Fruit fly (Drosophila melanogaster) whole organism, embryonic: Measurements from ENCODE around the gene CG7889.

Experiments
- Atf-2 ChIP-seq: fragments of 200-800 bp; sonication (Bioruptor generic); optimal IDR thresholded peaks from 2 replicates; lab custom pipeline; 2016; ENCODE audit warnings: missing biosample characterization, missing genetic modification characterization
- Atf6 ChIP-seq: fragments of 200-800 bp; sonication (Bioruptor generic); IDR thresholded peaks from 2 replicates; pipeline ENCODE4 v1.3.6; 2022; ENCODE audit warnings: missing biosample characterization, missing genetic modification characterization
- B-H1 ChIP-seq: fragments of 200-800 bp; sonication (Bioruptor generic); IDR thresholded peaks from 3 replicates; pipeline ENCODE4 v1.3.6; 2022; ENCODE audit warnings: missing biosample characterization, missing genetic modification characterization
- CG10431 ChIP-seq: fragments of 200-800 bp; sonication (Bioruptor generic); optimal IDR thresholded peaks from 3 replicates; lab custom pipeline; 2018; ENCODE audit warnings: missing biosample characterization, mild to moderate bottlenecking, missing genetic modification characterization
- CG11560 ChIP-seq: fragments of 200-800 bp; sonication (Bioruptor generic); IDR thresholded peaks from 3 replicates; pipeline ENCODE4 v1.3.6; 2022; ENCODE audit warnings: missing biosample characterization, missing genetic modification characterization
- CG13287 ChIP-seq: fragments of 200-800 bp; sonication (Bioruptor generic); IDR thresholded peaks from 2 replicates; pipeline ENCODE4 v1.3.6; 2022; ENCODE audit warnings: missing biosample characterization, missing genetic modification characterization; ENCODE audit not compliant: partially characterized antibody
- CG15011 ChIP-seq: fragments of 200-800 bp; sonication (Bioruptor generic); optimal IDR thresholded peaks from 3 replicates; lab custom pipeline; 2018; ENCODE audit warnings: missing biosample characterization, mild to moderate bottlenecking, missing genetic modification characterization
- CG16779 ChIP-seq: fragments of 200-800 bp; sonication (Bioruptor generic); IDR thresholded peaks from 2 replicates; pipeline ENCODE4 v1.3.6; 2022; ENCODE audit warnings: missing biosample characterization, missing genetic modification characterization
- CG17829 ChIP-seq: fragments of 200-800 bp; optimal IDR thresholded peaks from 2 replicates; lab custom pipeline; 2019; ENCODE audit warnings: missing biosample characterization, mild to moderate bottlenecking, missing genetic modification characterization, moderate library complexity
- CG2712 ChIP-seq: fragments of 200-800 bp; optimal IDR thresholded peaks from 3 replicates; lab custom pipeline; 2019; ENCODE audit warnings: missing biosample characterization, mild to moderate bottlenecking, missing genetic modification characterization, moderate library complexity
- CG3065 ChIP-seq: fragments of 200-800 bp; sonication (Bioruptor generic); optimal IDR thresholded peaks from 2 replicates; lab custom pipeline; 2016; ENCODE audit warnings: missing biosample characterization, missing genetic modification characterization
- CG32532 ChIP-seq: fragments of 200-800 bp; sonication (Bioruptor generic); IDR thresholded peaks from 2 replicates; pipeline ENCODE4 v1.3.6; 2022; ENCODE audit warnings: missing biosample characterization, missing genetic modification characterization
- CG3281 ChIP-seq: fragments of 200-800 bp; sonication (Bioruptor generic); optimal IDR thresholded peaks from 3 replicates; lab custom pipeline; 2017; ENCODE audit warnings: missing biosample characterization, mild to moderate bottlenecking, missing genetic modification characterization
- CG33557 ChIP-seq: fragments of 200-800 bp; sonication (Bioruptor generic); optimal IDR thresholded peaks from 2 replicates; lab custom pipeline; 2019; ENCODE audit warnings: missing biosample characterization, mild to moderate bottlenecking, missing genetic modification characterization, moderate library complexity
- CG34422 ChIP-seq: fragments of 200-800 bp; sonication (Bioruptor generic); IDR thresholded peaks from 3 replicates; pipeline ENCODE4 v1.3.6; 2022; ENCODE audit warnings: missing biosample characterization, missing genetic modification characterization
- CG6765 ChIP-seq: fragments of 200-800 bp; sonication (Bioruptor generic); optimal IDR thresholded peaks from 3 replicates; lab custom pipeline; 2017; ENCODE audit warnings: missing biosample characterization, mild to moderate bottlenecking, missing genetic modification characterization
- CG7556 ChIP-seq: fragments of 200-800 bp; sonication (Bioruptor generic); optimal IDR thresholded peaks from 2 replicates; lab custom pipeline; 2017; ENCODE audit warnings: missing biosample characterization, mild to moderate bottlenecking, missing genetic modification characterization
- CG8281 ChIP-seq: fragments of 200-800 bp; sonication (Bioruptor generic); optimal IDR thresholded peaks from 2 replicates; lab custom pipeline; 2018; ENCODE audit warnings: missing biosample characterization, mild to moderate bottlenecking, missing genetic modification characterization, moderate library complexity
- CG9797 ChIP-seq: fragments of 200-800 bp; sonication (Bioruptor generic); optimal IDR thresholded peaks from 3 replicates; lab custom pipeline; 2018; ENCODE audit warnings: missing biosample characterization, mild to moderate bottlenecking, missing genetic modification characterization
- Doc2 ChIP-seq: fragments of 200-800 bp; sonication (Bioruptor generic); IDR thresholded peaks from 2 replicates; pipeline ENCODE4 v1.3.6; 2022; ENCODE audit warnings: missing biosample characterization, missing genetic modification characterization
- Dref ChIP-seq: fragments of 200-800 bp; sonication (Bioruptor generic); IDR thresholded peaks from 2 replicates; pipeline ENCODE4 v1.3.6; 2022; ENCODE audit warnings: missing biosample characterization, missing genetic modification characterization
- Drgx ChIP-seq: fragments of 200-800 bp; sonication (Bioruptor generic); IDR thresholded peaks from 2 replicates; pipeline ENCODE4 v1.3.6; 2022; ENCODE audit warnings: missing biosample characterization, missing genetic modification characterization
- HmgD ChIP-seq: fragments of 200-800 bp; sonication (Bioruptor generic); optimal IDR thresholded peaks from 3 replicates; lab custom pipeline; 2016; ENCODE audit warnings: missing biosample characterization, missing genetic modification characterization
- MTF-1 ChIP-seq: fragments of 200-800 bp; sonication (Bioruptor generic); optimal IDR thresholded peaks from 2 replicates; lab custom pipeline; 2018; ENCODE audit warnings: missing biosample characterization, mild to moderate bottlenecking, missing genetic modification characterization, borderline replicate concordance
- Mes4 ChIP-seq: fragments of 200-800 bp; sonication (Bioruptor generic); optimal IDR thresholded peaks from 2 replicates; lab custom pipeline; 2016; ENCODE audit warnings: missing biosample characterization, missing genetic modification characterization
- Mrtf ChIP-seq: fragments of 200-800 bp; sonication (Bioruptor generic); IDR thresholded peaks from 3 replicates; pipeline ENCODE4 v1.3.6; 2022; ENCODE audit warnings: missing biosample characterization, missing genetic modification characterization
- NC2β ChIP-seq: fragments of 200-800 bp; sonication (Bioruptor generic); optimal IDR thresholded peaks from 2 replicates; lab custom pipeline; 2016; ENCODE audit warnings: missing biosample characterization, missing genetic modification characterization
- Sry-δ ChIP-seq: fragments of 200-800 bp; sonication (Bioruptor generic); optimal IDR thresholded peaks from 2 replicates; lab custom pipeline; 2016; ENCODE audit warnings: missing biosample characterization, missing genetic modification characterization
- Tbp ChIP-seq: fragments of >200 bp; optimal IDR thresholded peaks from 2 replicates; lab custom pipeline; 2018; ENCODE audit warnings: missing biosample characterization, missing genetic modification characterization
- YL-1 ChIP-seq: fragments of 200-800 bp; sonication (Bioruptor generic); optimal IDR thresholded peaks from 3 replicates; lab custom pipeline; 2017; ENCODE audit warnings: missing biosample characterization, mild to moderate bottlenecking, missing genetic modification characterization
- ab ChIP-seq: fragments of 200-800 bp; sonication (Bioruptor generic); optimal IDR thresholded peaks from 2 replicates; lab custom pipeline; 2016; ENCODE audit warnings: missing biosample characterization, missing genetic modification characterization
- cg ChIP-seq: fragments of 200-800 bp; sonication (Bioruptor generic); optimal IDR thresholded peaks from 3 replicates; lab custom pipeline; 2019; ENCODE audit warnings: missing biosample characterization, mild to moderate bottlenecking, missing genetic modification characterization, moderate library complexity
- crc ChIP-seq: fragments of 200-800 bp; sonication (Bioruptor generic); optimal IDR thresholded peaks from 2 replicates; lab custom pipeline; 2016; ENCODE audit warnings: missing biosample characterization, missing genetic modification characterization
- danr ChIP-seq: fragments of 200-800 bp; sonication (Bioruptor generic); IDR thresholded peaks from 2 replicates; pipeline ENCODE4 v1.3.6; 2022; ENCODE audit warnings: missing biosample characterization, missing genetic modification characterization
- dm ChIP-seq: fragments of 200-800 bp; sonication (Bioruptor generic); optimal IDR thresholded peaks from 3 replicates; lab custom pipeline; 2016; ENCODE audit warnings: missing biosample characterization, missing genetic modification characterization
- emc ChIP-seq: fragments of 200-800 bp; sonication (Bioruptor generic); optimal IDR thresholded peaks from 2 replicates; lab custom pipeline; 2016; ENCODE audit warnings: missing biosample characterization, missing genetic modification characterization
- esg ChIP-seq: fragments of 200-800 bp; sonication (Bioruptor generic); conservative IDR thresholded peaks from 2 replicates; pipeline ENCODE4 v1.3.6; 2022; ENCODE audit warnings: missing biosample characterization, missing genetic modification characterization
- gem ChIP-seq: fragments of 200-800 bp; sonication (Bioruptor generic); optimal IDR thresholded peaks from 2 replicates; lab custom pipeline; 2019; ENCODE audit warnings: missing biosample characterization, mild to moderate bottlenecking, missing genetic modification characterization, moderate library complexity
- gfzf ChIP-seq: fragments of 200-800 bp; sonication (Bioruptor generic); optimal IDR thresholded peaks from 2 replicates; lab custom pipeline; 2016; ENCODE audit warnings: missing biosample characterization, mild to moderate bottlenecking, missing genetic modification characterization, moderate library complexity
- h ChIP-seq: fragments of >200 bp; optimal IDR thresholded peaks from 2 replicates; lab custom pipeline; 2017
- nau ChIP-seq: fragments of 200-800 bp; sonication (Bioruptor generic); optimal IDR thresholded peaks from 3 replicates; lab custom pipeline; 2017; ENCODE audit warnings: missing biosample characterization, mild to moderate bottlenecking, missing genetic modification characterization, missing genetic modification reagents
- nom ChIP-seq: fragments of 200-800 bp; sonication (Bioruptor generic); optimal IDR thresholded peaks from 2 replicates; lab custom pipeline; 2017; ENCODE audit warnings: missing biosample characterization, missing genetic modification characterization, mild to moderate bottlenecking, moderate library complexity, missing genetic modification reagents
- oc ChIP-seq: fragments of 200-800 bp; sonication (Bioruptor generic); optimal IDR thresholded peaks from 2 replicates; lab custom pipeline; 2018; ENCODE audit warnings: missing biosample characterization, mild to moderate bottlenecking, missing genetic modification characterization, moderate library complexity
- prd ChIP-seq, 3 experiments: fragments of >200 bp in 2 of 3; fragments of 200-800 bp in 1 of 3; sonication (Bioruptor generic) in 1 of 3; optimal IDR thresholded peaks in 2 of 3; IDR thresholded peaks in 1 of 3; 2 replicates in 2 of 3; 3 replicates in 1 of 3; pipeline versions ENCODE4 v1.3.6 to Lab custom; 2017 to 2022; ENCODE audit warnings: missing biosample characterization in 1 of 3, missing genetic modification characterization in 1 of 3
- psq ChIP-seq: fragments of 200-800 bp; sonication (Bioruptor generic); optimal IDR thresholded peaks from 2 replicates; lab custom pipeline; 2017; ENCODE audit warnings: missing biosample characterization, missing genetic modification characterization
- ranshi ChIP-seq: fragments of 200-800 bp; sonication (Bioruptor generic); IDR thresholded peaks from 2 replicates; pipeline ENCODE4 v1.3.6; 2022; ENCODE audit warnings: missing biosample characterization, missing genetic modification characterization
- rib ChIP-seq: fragments of 200-800 bp; sonication (Bioruptor generic); IDR thresholded peaks from 2 replicates; pipeline ENCODE4 v1.3.6; 2022; ENCODE audit warnings: missing biosample characterization, missing genetic modification characterization
- sd ChIP-seq: fragments of 200-800 bp; sonication (Bioruptor generic); optimal IDR thresholded peaks from 3 replicates; lab custom pipeline; 2018; ENCODE audit warnings: missing biosample characterization, mild to moderate bottlenecking, missing genetic modification characterization, moderate library complexity
- sna ChIP-seq: fragments of 200-800 bp; sonication (Bioruptor generic); IDR thresholded peaks from 2 replicates; pipeline ENCODE4 v1.3.6; 2022; ENCODE audit warnings: missing biosample characterization, missing genetic modification characterization; ENCODE audit not compliant: partially characterized antibody
- sqz ChIP-seq: fragments of 200-800 bp; sonication (Bioruptor generic); optimal IDR thresholded peaks from 3 replicates; lab custom pipeline; 2018; ENCODE audit warnings: missing biosample characterization, mild to moderate bottlenecking, missing genetic modification characterization
- tin ChIP-seq: fragments of 200-800 bp; sonication (Bioruptor generic); optimal IDR thresholded peaks from 3 replicates; lab custom pipeline; 2016; ENCODE audit warnings: missing biosample characterization, missing genetic modification characterization
- ttk ChIP-seq: fragments of 200-800 bp; sonication (Bioruptor generic); IDR thresholded peaks from 2 replicates; pipeline ENCODE4 v2.1.2; 2022; ENCODE audit warnings: missing biosample characterization, missing genetic modification characterization
- zfh1 ChIP-seq: fragments of 200-800 bp; sonication (Bioruptor generic); IDR thresholded peaks from 3 replicates; pipeline ENCODE4 v1.3.6; 2022; ENCODE audit warnings: missing biosample characterization, missing genetic modification characterization

CG7889 gene

dm6 chrX:19201630-19202029 lies 41.8 kb upstream of the CG7889 start, which contains the start of gene CG7990 (continued):
- no peak for TF ChIP-seq CG7556
- no peak for TF ChIP-seq CG33557
- TF ChIP-seq crc (GFP tag; lab: Kevin White, UChicago): no peak
- TF ChIP-seq Atf-2 (GFP tag; lab: Kevin White, UChicago): no peak
- TF ChIP-seq CG8281 (tag; lab: Kevin White, UChicago): no peak
- no peak for TF ChIP-seq MTF-1
- TF ChIP-seq gfzf (GFP tag; lab: Kevin White, UChicago): peak; percentile 75
- TF ChIP-seq YL-1 (GFP tag; lab: Kevin White, UChicago): no peak
- TF ChIP-seq Mrtf (GFP tag; lab: Robert Waterston, UW): no peak
- no peak for TF ChIP-seq Atf6 (GFP tag; lab: Robert Waterston, UW)
- TF ChIP-seq gem: no peak
- no peak for TF ChIP-seq nau (GFP tag; lab: Kevin White, UChicago)
- no peak for TF ChIP-seq CG32532
- no peak for TF ChIP-seq ttk
- TF ChIP-seq danr (GFP tag; lab: Robert Waterston, UW): no peak
- no peak for TF ChIP-seq dm (GFP tag; lab: Kevin White, UChicago)
- TF ChIP-seq Dref (GFP tag; lab: Robert Waterston, UW): peak; percentile 44
- no peak for TF ChIP-seq emc (GFP tag; lab: Kevin White, UChicago)
- TF ChIP-seq CG6765 (GFP tag; lab: Kevin White, UChicago): no peak
- no peak for TF ChIP-seq zfh1 (GFP tag; lab: Robert Waterston, UW)
- TF ChIP-seq Sry-δ (GFP tag; lab: Kevin White, UChicago): peak; percentile 23
- no peak for TF ChIP-seq NC2β (GFP tag; lab: Kevin White, UChicago)
- TF ChIP-seq CG3281: no peak
- no peak for TF ChIP-seq CG17829 (tag; lab: Kevin White, UChicago)
- no peak for TF ChIP-seq psq (GFP tag; lab: Kevin White, UChicago)
- no peak for TF ChIP-seq CG2712 (tag; lab: Kevin White, UChicago)
- TF ChIP-seq CG3065 (GFP tag; lab: Kevin White, UChicago): no peak
- TF ChIP-seq sd: no peak
- TF ChIP-seq sna: no peak
- TF ChIP-seq Mes4 (GFP tag; lab: Kevin White, UChicago): no peak
- TF ChIP-seq sqz (GFP tag; lab: Kevin White, UChicago): no peak
- no peak for TF ChIP-seq prd (optimal IDR thresholded peaks at IDR 0.05; lab: Kevin White, UChicago)
- 0 out of 3 replicates have a peak, but pooled peaks have one; percentile 15 for TF ChIP-seq prd (GFP tag; IDR thresholded peaks at IDR 0.05; lab: Robert Waterston, UW)
- TF ChIP-seq B-H1: no peak
- no peak for TF ChIP-seq CG15011 (GFP tag; lab: Kevin White, UChicago)
- TF ChIP-seq rib (GFP tag; lab: Robert Waterston, UW): no peak
- TF ChIP-seq Tbp (GFP tag; lab: Kevin White, UChicago): no peak
- no peak for TF ChIP-seq cg (GFP tag; lab: Kevin White, UChicago)
- TF ChIP-seq Drgx (GFP tag; lab: Robert Waterston, UW): no peak
- peak; percentile 65 for TF ChIP-seq CG13287
- no peak for TF ChIP-seq CG16779 (GFP tag; lab: Robert Waterston, UW)
- TF ChIP-seq h: no peak
- no peak for TF ChIP-seq tin (GFP tag; lab: Kevin White, UChicago)
- TF ChIP-seq CG9797 (GFP tag; lab: Kevin White, UChicago): peak; percentile 66
- no peak for TF ChIP-seq CG11560 (tag; lab: Robert Waterston, UW)
- TF ChIP-seq oc: peak; percentile 6
- TF ChIP-seq ranshi (GFP tag; lab: Robert Waterston, UW): no peak
- no peak for TF ChIP-seq Doc2
- no peak for TF ChIP-seq CG10431 (GFP tag; lab: Kevin White, UChicago)
- TF ChIP-seq HmgD (GFP tag; lab: Kevin White, UChicago): no peak
- TF ChIP-seq esg (GFP tag; lab: Robert Waterston, UW): no peak
- no peak for TF ChIP-seq ab (GFP tag; lab: Kevin White, UChicago)
- no peak for TF ChIP-seq nom
- no peak for TF ChIP-seq CG34422 (GFP tag; lab: Robert Waterston, UW)
